Fruit fly (Drosophila melanogaster) whole organism, prepupa: ENCODE data around the gene RanGAP.

Source experiments
- Blimp-1 ChIP-seq: fragments of 200-800 bp; sonication (Bioruptor generic); optimal IDR thresholded peaks from 3 replicates; lab custom pipeline; 2017; ENCODE audit warnings: missing biosample characterization, missing genetic modification characterization, mild to moderate bottlenecking, moderate library complexity, missing genetic modification reagents
- CG10669 ChIP-seq: fragments of 200-800 bp; sonication (Bioruptor generic); optimal IDR thresholded peaks from 3 replicates; lab custom pipeline; 2018; ENCODE audit warnings: missing biosample characterization, mild to moderate bottlenecking, missing genetic modification characterization, moderate library complexity
- CG1621 ChIP-seq: fragments of 200-800 bp; sonication (Bioruptor generic); optimal IDR thresholded peaks from 3 replicates; lab custom pipeline; 2018; ENCODE audit warnings: missing biosample characterization, mild to moderate bottlenecking, missing genetic modification characterization
- CG3032 ChIP-seq: fragments of 200-800 bp; optimal IDR thresholded peaks from 2 replicates; lab custom pipeline; 2019; ENCODE audit warnings: missing biosample characterization, mild to moderate bottlenecking, missing genetic modification characterization, moderate library complexity
- CG31627 ChIP-seq: fragments of 200-800 bp; sonication (Bioruptor generic); optimal IDR thresholded peaks from 3 replicates; lab custom pipeline; 2016; ENCODE audit warnings: missing biosample characterization, missing genetic modification characterization
- CG3919 ChIP-seq: fragments of 200-800 bp; sonication (Bioruptor generic); optimal IDR thresholded peaks from 3 replicates; lab custom pipeline; 2016; ENCODE audit warnings: missing biosample characterization, missing genetic modification characterization
- CG4318 ChIP-seq: fragments of 200-800 bp; sonication (Bioruptor generic); optimal IDR thresholded peaks from 3 replicates; lab custom pipeline; 2017; ENCODE audit warnings: missing biosample characterization, mild to moderate bottlenecking, missing genetic modification characterization
- CG6276 ChIP-seq: fragments of 200-800 bp; sonication (Bioruptor generic); optimal IDR thresholded peaks from 2 replicates; lab custom pipeline; 2017; ENCODE audit warnings: missing biosample characterization, mild to moderate bottlenecking, missing genetic modification characterization
- CG6792 ChIP-seq: fragments of 200-800 bp; sonication (Bioruptor generic); optimal IDR thresholded peaks from 3 replicates; lab custom pipeline; 2016; ENCODE audit warnings: missing biosample characterization, missing genetic modification characterization
- CG6854 ChIP-seq: fragments of 200-800 bp; sonication (Bioruptor generic); optimal IDR thresholded peaks from 2 replicates; lab custom pipeline; 2017; ENCODE audit warnings: missing biosample characterization, mild to moderate bottlenecking, missing genetic modification characterization
- CG8119 ChIP-seq: fragments of 200-800 bp; sonication (Bioruptor generic); IDR thresholded peaks from 3 replicates; pipeline ENCODE4 v1.3.6; 2022; ENCODE audit warnings: missing biosample characterization, missing genetic modification characterization
- CG8632 ChIP-seq: fragments of 200-800 bp; sonication (Bioruptor generic); optimal IDR thresholded peaks from 3 replicates; lab custom pipeline; 2016; ENCODE audit warnings: missing biosample characterization, missing genetic modification characterization
- Eip93F ChIP-seq: fragments of 200-800 bp; sonication (Bioruptor generic); optimal IDR thresholded peaks from 2 replicates; lab custom pipeline; 2016; ENCODE audit warnings: missing biosample characterization, mild to moderate bottlenecking, missing genetic modification characterization
- Ets21C ChIP-seq: fragments of 200-800 bp; sonication (Bioruptor generic); optimal IDR thresholded peaks from 3 replicates; lab custom pipeline; 2016; ENCODE audit warnings: missing biosample characterization, missing genetic modification characterization
- Gug ChIP-seq: fragments of 200-800 bp; sonication (Bioruptor generic); IDR thresholded peaks from 2 replicates; pipeline ENCODE4 v1.3.6; 2022; ENCODE audit warnings: missing biosample characterization, missing genetic modification characterization
- Hr38 ChIP-seq: sonication (Bioruptor generic); optimal IDR thresholded peaks from 2 replicates; lab custom pipeline; 2016; ENCODE audit warnings: missing biosample characterization, missing genetic modification characterization
- Hr4 ChIP-seq: fragments of 200-800 bp; sonication (Bioruptor generic); optimal IDR thresholded peaks from 3 replicates; lab custom pipeline; 2016; ENCODE audit warnings: missing biosample characterization, missing genetic modification characterization
- Lpt ChIP-seq: fragments of 200-800 bp; sonication (Bioruptor generic); optimal IDR thresholded peaks from 3 replicates; lab custom pipeline; 2016; ENCODE audit warnings: missing biosample characterization, missing genetic modification characterization
- Smox ChIP-seq: fragments of 200-800 bp; sonication (Bioruptor generic); optimal IDR thresholded peaks from 3 replicates; lab custom pipeline; 2016; ENCODE audit warnings: missing biosample characterization, missing genetic modification characterization
- Sox15 ChIP-seq: fragments of 200-800 bp; sonication (Bioruptor generic); optimal IDR thresholded peaks from 3 replicates; lab custom pipeline; 2016; ENCODE audit warnings: missing biosample characterization, missing genetic modification characterization
- achi ChIP-seq: fragments of 200-800 bp; sonication (Bioruptor generic); optimal IDR thresholded peaks from 3 replicates; lab custom pipeline; 2016; ENCODE audit warnings: missing biosample characterization, missing genetic modification characterization
- acj6 ChIP-seq: fragments of 200-800 bp; sonication (Bioruptor generic); optimal IDR thresholded peaks from 3 replicates; lab custom pipeline; 2016; ENCODE audit warnings: missing biosample characterization, missing genetic modification characterization
- cyc ChIP-seq: fragments of 200-800 bp; sonication (Bioruptor generic); optimal IDR thresholded peaks from 3 replicates; lab custom pipeline; 2016; ENCODE audit warnings: missing biosample characterization, missing genetic modification characterization
- eg ChIP-seq: fragments of 200-800 bp; sonication (Bioruptor generic); IDR thresholded peaks from 3 replicates; pipeline ENCODE4 v1.3.6; 2022; ENCODE audit warnings: missing biosample characterization, missing genetic modification characterization
- esn ChIP-seq: fragments of 200-800 bp; sonication (Bioruptor generic); optimal IDR thresholded peaks from 2 replicates; lab custom pipeline; 2016; ENCODE audit warnings: missing biosample characterization, mild to moderate bottlenecking, missing genetic modification characterization, moderate library complexity
- fd85E ChIP-seq: fragments of 200-800 bp; sonication (Bioruptor generic); optimal IDR thresholded peaks from 3 replicates; lab custom pipeline; 2016; ENCODE audit warnings: missing biosample characterization, missing genetic modification characterization
- lz ChIP-seq: fragments of 200-800 bp; sonication (Bioruptor generic); optimal IDR thresholded peaks from 3 replicates; lab custom pipeline; 2016; ENCODE audit warnings: missing biosample characterization, missing genetic modification characterization
- net ChIP-seq: fragments of 200-800 bp; sonication (Bioruptor generic); optimal IDR thresholded peaks from 3 replicates; lab custom pipeline; 2016; ENCODE audit warnings: missing biosample characterization, missing genetic modification characterization
- salr ChIP-seq, 2 experiments: fragments of 200-800 bp; sonication (Bioruptor generic); optimal IDR thresholded peaks; 3 replicates each; lab custom pipeline; 2016 to 2018; ENCODE audit warnings: missing biosample characterization in 2 of 2, missing genetic modification characterization in 2 of 2, mild to moderate bottlenecking in 1 of 2
- ss ChIP-seq, 2 experiments: fragments of 200-800 bp; sonication (Bioruptor generic); optimal IDR thresholded peaks; 2 replicates in 1 of 2; 3 replicates in 1 of 2; lab custom pipeline; 2017 to 2018; ENCODE audit warnings: mild to moderate bottlenecking in 2 of 2, missing biosample characterization in 2 of 2, missing genetic modification characterization in 2 of 2, moderate library complexity in 1 of 2
- svp ChIP-seq: fragments of 200-800 bp; sonication (Bioruptor generic); peaks from one replicate; lab custom pipeline; 2016; ENCODE audit warnings: missing biosample characterization, missing genetic modification characterization

The RanGAP gene

dm6 chr2L:19489997-19490461 is 48.3 kb downstream of the RanGAP start, which contains the start of the genes CG10194 and CG18094 (continued):
- TF ChIP-seq CG8119 (GFP tag; lab: Robert Waterston, UW): peak; percentile 60; the same call in 2 of the 3 replicates
- no peak for TF ChIP-seq ss (GFP tag; optimal IDR thresholded peaks at IDR 0.05; lab: Kevin White, UChicago)
- no peak for TF ChIP-seq Gug
- peak; percentile 71 for TF ChIP-seq Hr4
- TF ChIP-seq CG10669: no peak
- TF ChIP-seq svp (GFP tag; lab: Kevin White, UChicago): peak; percentile 86
- TF ChIP-seq esn (GFP tag; lab: Kevin White, UChicago): peak; percentile 78
- no peak for TF ChIP-seq CG4318 (GFP tag; lab: Kevin White, UChicago)
- TF ChIP-seq net (GFP tag; lab: Kevin White, UChicago): no peak
- TF ChIP-seq Smox (GFP tag; lab: Kevin White, UChicago): no peak
- peak; percentile 11 for TF ChIP-seq Sox15
- peak; percentile 62 for TF ChIP-seq CG6792 (GFP tag; lab: Kevin White, UChicago)
- no peak for TF ChIP-seq Ets21C (GFP tag; lab: Kevin White, UChicago)
- peak; percentile 53 for TF ChIP-seq lz (GFP tag; lab: Kevin White, UChicago)
- TF ChIP-seq cyc (GFP tag; lab: Kevin White, UChicago): peak; percentile 60
- TF ChIP-seq acj6: no peak
- TF ChIP-seq Hr38: no peak

- TF ChIP-seq CG31627 (GFP tag; lab: Kevin White, UChicago) (peak; percentile 8), esn (GFP tag; lab: Kevin White, UChicago) (peak; percentile 41), eg (GFP tag; lab: Robert Waterston, UW) (peak; percentile 40; the same call in 1 of the 3 replicates), Eip93F (GFP tag; lab: Kevin White, UChicago) (no peak), CG4318 (GFP tag; lab: Kevin White, UChicago) (no peak), CG3919 (GFP tag; lab: Kevin White, UChicago) (no peak), CG6276 (GFP tag; lab: Kevin White, UChicago) (no peak), acj6 (no peak), CG8632 (no peak), Blimp-1 (no peak), fd85E (no peak), achi (GFP tag; lab: Kevin White, UChicago) (peak; percentile 58), svp (GFP tag; lab: Kevin White, UChicago) (peak; percentile 71), salr (GFP tag; optimal IDR thresholded peaks at IDR 0.05; lab: Kevin White, UChicago) (no peak), CG3032 (peak; percentile 72), Hr4 (no peak), CG6854 (GFP tag; lab: Kevin White, UChicago) (no peak), CG1621 (tag; lab: Kevin White, UChicago) (no peak), lz (GFP tag; lab: Kevin White, UChicago) (peak; percentile 37), Gug (peak; percentile 42), CG8119 (GFP tag; lab: Robert Waterston, UW) (peak; percentile 50; the same call in 1 of the 3 replicates), Lpt (no peak), cyc (GFP tag; lab: Kevin White, UChicago) (no peak)
These were observed 51.4 kb downstream of the RanGAP start, which contains the start of the genes swm and Ctu2 for dm6 chr2L:19492934-19493686. swm (plus strand) TSS chr2L:19493251. Ctu2 (minus strand) TSS chr2L:19493253.
